Worm (Caenorhabditis elegans): Measurements from ENCODE around the gene rha-1.

rha-1 gene

ce11 chrII:8889589-8889988 lies 6.1 kb upstream of the rha-1 start:
- TF ChIP-seq ceh-43 (GFP tag; optimal IDR thresholded peaks at IDR 0.05) = no peak
- TF ChIP-seq zip-8 (tag; optimal IDR thresholded peaks at IDR 0.05) = no peak
- TF ChIP-seq M03D4.4 (tag; optimal IDR thresholded peaks at IDR 0.05) = no peak
- TF ChIP-seq ztf-11 (tag; optimal IDR thresholded peaks at IDR 0.05) = no peak
- TF ChIP-seq ceh-39 (tag; optimal IDR thresholded peaks at IDR 0.05) = no peak
- TF ChIP-seq blmp-1 (tag; optimal IDR thresholded peaks at IDR 0.05) = no peak
- no peak for TF ChIP-seq unc-39 (tag; optimal IDR thresholded peaks at IDR 0.05)
- no peak for TF ChIP-seq ces-1 (GFP tag; optimal IDR thresholded peaks at IDR 0.05)
- TF ChIP-seq flh-1 (GFP tag; optimal IDR thresholded peaks at IDR 0.05) = no peak
- no peak for TF ChIP-seq ceh-83 (GFP tag; optimal IDR thresholded peaks at IDR 0.05)
- TF ChIP-seq snpc-4 (tag; optimal IDR thresholded peaks at IDR 0.05) = no peak
- no peak for TF ChIP-seq ham-2 (GFP tag; optimal IDR thresholded peaks at IDR 0.05)
- no peak for TF ChIP-seq sptf-1 (tag; optimal IDR thresholded peaks at IDR 0.05)
- no peak for TF ChIP-seq lsy-2 (tag; optimal IDR thresholded peaks at IDR 0.05)
- no peak for TF ChIP-seq lin-13 (tag; optimal IDR thresholded peaks at IDR 0.05)
- no peak for TF ChIP-seq cnd-1 (tag; optimal IDR thresholded peaks at IDR 0.05)
- TF ChIP-seq bed-3 (GFP tag; optimal IDR thresholded peaks at IDR 0.05) = no peak
- TF ChIP-seq pha-4 (tag; optimal IDR thresholded peaks at IDR 0.05) = no peak
- TF ChIP-seq nhr-237 (tag; optimal IDR thresholded peaks at IDR 0.05) = no peak
- TF ChIP-seq drap-1 (GFP tag; optimal IDR thresholded peaks at IDR 0.05) = no peak

- TF ChIP-seq unc-62 (GFP tag; optimal IDR thresholded peaks at IDR 0.05) (no peak), nhr-76 (tag; optimal IDR thresholded peaks at IDR 0.05) (no peak), nhr-237 (tag; optimal IDR thresholded peaks at IDR 0.05) (no peak), pha-4 (tag; optimal IDR thresholded peaks at IDR 0.05) (peak; percentile 38), sem-2 (GFP tag; optimal IDR thresholded peaks at IDR 0.05) (no peak), lsy-2 (tag; optimal IDR thresholded peaks at IDR 0.05) (peak; percentile 96)
Measured at ce11 chrII:8884262-8884949, 947 bp upstream of the rha-1 start, which contains the start of the genes T07D4.5 and ddx-19. Gene T07D4.5, minus strand, starts transcription at chrII:8884332. Gene ddx-19, plus strand, starts transcription at chrII:8884899.

ce11 chrII:8878528-8878927 lies 4.9 kb downstream of the rha-1 start:
- no peak for TF ChIP-seq mls-2 (tag; optimal IDR thresholded peaks at IDR 0.05)
- TF ChIP-seq blmp-1 (tag; optimal IDR thresholded peaks at IDR 0.05) = no peak
- TF ChIP-seq lin-13 (tag; optimal IDR thresholded peaks at IDR 0.05) = no peak

ce11 chrII:8877032-8877985 lies 6.2 kb downstream of the rha-1 start:
- TF ChIP-seq nhr-2 (tag; optimal IDR thresholded peaks at IDR 0.05) (peak; percentile 1), snpc-4 (tag; optimal IDR thresholded peaks at IDR 0.05) (no peak)

- TF ChIP-seq flh-1 (GFP tag; optimal IDR thresholded peaks at IDR 0.05) (no peak), ceh-83 (GFP tag; optimal IDR thresholded peaks at IDR 0.05) (no peak), mab-5 (tag; optimal IDR thresholded peaks at IDR 0.05) (no peak)
Measured at ce11 chrII:8873842-8874241, 9.6 kb downstream of the rha-1 start, which contains the start of gene T07D4.2. Gene T07D4.2, minus strand, starts transcription at chrII:8873942.

ce11 chrII:8866844-8867243 lies 16.6 kb downstream of the rha-1 start:
- no peak for TF ChIP-seq sptf-1 (tag; optimal IDR thresholded peaks at IDR 0.05)
- no peak for TF ChIP-seq nhr-2 (tag; optimal IDR thresholded peaks at IDR 0.05)
- TF ChIP-seq pha-4 (tag; optimal IDR thresholded peaks at IDR 0.05) = no peak
- no peak for TF ChIP-seq lsy-2 (tag; optimal IDR thresholded peaks at IDR 0.05)
- TF ChIP-seq mep-1 (tag; optimal IDR thresholded peaks at IDR 0.05) = no peak
- no peak for TF ChIP-seq snpc-4 (tag; optimal IDR thresholded peaks at IDR 0.05)
- TF ChIP-seq nhr-12 (tag; optimal IDR thresholded peaks at IDR 0.05) = no peak
- TF ChIP-seq ceh-43 (GFP tag; optimal IDR thresholded peaks at IDR 0.05) = no peak
- no peak for TF ChIP-seq ces-1 (GFP tag; optimal IDR thresholded peaks at IDR 0.05)
- TF ChIP-seq ceh-83 (GFP tag; optimal IDR thresholded peaks at IDR 0.05) = no peak
- no peak for TF ChIP-seq nhr-76 (tag; optimal IDR thresholded peaks at IDR 0.05)
- TF ChIP-seq nhr-237 (tag; optimal IDR thresholded peaks at IDR 0.05) = no peak
- TF ChIP-seq nhr-28 (tag; optimal IDR thresholded peaks at IDR 0.05) = no peak
- TF ChIP-seq unc-39 (tag; optimal IDR thresholded peaks at IDR 0.05) = no peak
- TF ChIP-seq ham-2 (GFP tag; optimal IDR thresholded peaks at IDR 0.05) = no peak

All from whole organism, mixed stage, embryonic.